Worm (Caenorhabditis elegans) whole organism, young adult: ENCODE results near the gene E02C12.12.

ENCODE experiments used
- C06A6.2 ChIP-seq: fragments of 200-800 bp; sonication (Bioruptor generic); conservative IDR thresholded peaks from 2 replicates; pipeline ENCODE4 v1.3.6; 2022; ENCODE audit warnings: missing genetic modification characterization, missing compliant biosample characterization
- F22D6.2 ChIP-seq: sonication (generic microtip); optimal IDR thresholded peaks from 2 replicates; lab custom pipeline; 2016; ENCODE audit warnings: mild to moderate bottlenecking, missing genetic modification characterization, missing compliant biosample characterization
- F37B4.10 ChIP-seq: fragments of 200-800 bp; sonication (Bioruptor generic); IDR thresholded peaks from 2 replicates; pipeline ENCODE4 v1.3.6; 2022; ENCODE audit warnings: missing genetic modification characterization, missing compliant biosample characterization
- F49E8.2 ChIP-seq: sonication (generic microtip); optimal IDR thresholded peaks from 3 replicates; lab custom pipeline; 2017; ENCODE audit warnings: missing genetic modification characterization, mild to moderate bottlenecking, missing compliant biosample characterization, antibody characterized with exemption, moderate library complexity; ENCODE audit not compliant: insufficient read depth
- F52B5.7 ChIP-seq: sonication (generic microtip); optimal IDR thresholded peaks from 2 replicates; lab custom pipeline; 2016; ENCODE audit warnings: mild to moderate bottlenecking, missing genetic modification characterization, missing compliant biosample characterization
- F57C9.4 ChIP-seq: sonication (generic microtip); optimal IDR thresholded peaks from 2 replicates; lab custom pipeline; 2017; ENCODE audit warnings: mild to moderate bottlenecking, missing genetic modification characterization, missing compliant biosample characterization
- K11D2.4 ChIP-seq: fragments of 200-800 bp; sonication (Bioruptor generic); IDR thresholded peaks from 2 replicates; pipeline ENCODE4 v1.3.6; 2022; ENCODE audit warnings: missing genetic modification reagents, missing genetic modification characterization, missing compliant biosample characterization
- K12H6.12 ChIP-seq: fragments of 200-800 bp; sonication (Bioruptor generic); optimal IDR thresholded peaks from 2 replicates; lab custom pipeline; 2018; ENCODE audit warnings: mild to moderate bottlenecking, missing genetic modification characterization, missing compliant biosample characterization
- T26A5.8 ChIP-seq: sonication (generic microtip); optimal IDR thresholded peaks from 2 replicates; lab custom pipeline; 2016; ENCODE audit warnings: missing genetic modification characterization, missing compliant biosample characterization
- Y53F4B.3 ChIP-seq: fragments of 200-800 bp; sonication (Bioruptor generic); IDR thresholded peaks from 2 replicates; pipeline ENCODE4 v1.3.6; 2022; ENCODE audit warnings: missing genetic modification reagents, missing genetic modification characterization, missing compliant biosample characterization
- Y56A3A.18 ChIP-seq: fragments of 200-800 bp; sonication (Bioruptor generic); IDR thresholded peaks from 2 replicates; pipeline ENCODE4 v1.3.6; 2022; ENCODE audit warnings: missing genetic modification reagents, missing genetic modification characterization, missing compliant biosample characterization
- ZK185.1 ChIP-seq: sonication (generic microtip); optimal IDR thresholded peaks from 2 replicates; lab custom pipeline; 2016; ENCODE audit warnings: mild to moderate bottlenecking, missing genetic modification characterization, missing compliant biosample characterization; ENCODE audit not compliant: poor library complexity, severe bottlenecking
- ama-1 ChIP-seq, 3 experiments: fragments of 150-350 bp in 1 of 3; sonication (generic microtip) in 2 of 3; optimal IDR thresholded peaks; 2 replicates each; lab custom pipeline; 2014 to 2018; ENCODE audit warnings: missing biosample characterization in 2 of 3, missing genetic modification characterization in 2 of 3, missing genetic modification reagents in 2 of 3
- athp-1 ChIP-seq: sonication (generic microtip); optimal IDR thresholded peaks from 2 replicates; lab custom pipeline; 2017; ENCODE audit warnings: mild to moderate bottlenecking, missing genetic modification characterization, missing compliant biosample characterization
- attf-6 ChIP-seq: fragments of 200-800 bp; sonication (Bioruptor generic); IDR thresholded peaks from 2 replicates; pipeline ENCODE4 v1.3.6; 2022; ENCODE audit warnings: missing genetic modification reagents, missing genetic modification characterization, missing compliant biosample characterization
- bed-1 ChIP-seq: fragments of 200-800 bp; sonication (Bioruptor generic); IDR thresholded peaks from 2 replicates; pipeline ENCODE4 v1.3.6; 2022; ENCODE audit warnings: missing genetic modification reagents, missing genetic modification characterization, missing compliant biosample characterization
- cebp-2 ChIP-seq: fragments of 200-800 bp; sonication (Bioruptor generic); IDR thresholded peaks from 2 replicates; pipeline ENCODE4 v1.3.6; 2022; ENCODE audit warnings: missing genetic modification characterization, missing compliant biosample characterization
- die-1 ChIP-seq: sonication (generic microtip); optimal IDR thresholded peaks from 2 replicates; lab custom pipeline; 2016; ENCODE audit warnings: missing genotype, mild to moderate bottlenecking, missing genetic modification characterization, missing compliant biosample characterization
- egrh-3 ChIP-seq: fragments of 200-800 bp; sonication (Bioruptor generic); IDR thresholded peaks from 2 replicates; pipeline ENCODE4 v1.3.6; 2022; ENCODE audit warnings: missing genetic modification reagents, missing genetic modification characterization, missing compliant biosample characterization
- him-1 ChIP-seq: sonication (generic microtip); optimal IDR thresholded peaks from 2 replicates; lab custom pipeline; 2016; ENCODE audit warnings: missing genotype, missing genetic modification reagents, missing genetic modification characterization, missing compliant biosample characterization
- hmg-1.2 ChIP-seq: fragments of 200-800 bp; sonication (Bioruptor generic); IDR thresholded peaks from 2 replicates; pipeline ENCODE4 v1.3.6; 2022; ENCODE audit warnings: missing genetic modification reagents, missing genetic modification characterization, missing compliant biosample characterization
- let-526 ChIP-seq: fragments of 200-800 bp; sonication (Bioruptor generic); IDR thresholded peaks from 2 replicates; pipeline ENCODE4 v1.3.6; 2022; ENCODE audit warnings: missing genetic modification reagents, missing genetic modification characterization, missing compliant biosample characterization
- let-607 ChIP-seq, 2 experiments: fragments of 200-800 bp in 1 of 2; sonication (Bioruptor generic) in 1 of 2; sonication (generic microtip) in 1 of 2; optimal IDR thresholded peaks; 2 replicates each; lab custom pipeline; 2016 to 2018; ENCODE audit warnings: mild to moderate bottlenecking in 2 of 2, missing compliant biosample characterization in 2 of 2, missing genetic modification characterization in 2 of 2, moderate library complexity in 2 of 2, missing genotype in 1 of 2
- lin-26 ChIP-seq: fragments of 200-800 bp; sonication (Bioruptor generic); IDR thresholded peaks from 2 replicates; pipeline ENCODE4 v1.3.6; 2022; ENCODE audit warnings: missing genetic modification reagents, missing genetic modification characterization, missing compliant biosample characterization
- lin-40 ChIP-seq: sonication (generic microtip); optimal IDR thresholded peaks from 2 replicates; lab custom pipeline; 2016; ENCODE audit warnings: missing genetic modification characterization, mild to moderate bottlenecking, missing compliant biosample characterization, missing genotype, missing genetic modification reagents
- lin-54 ChIP-seq: fragments of 200-800 bp; sonication (Bioruptor generic); optimal IDR thresholded peaks from 2 replicates; lab custom pipeline; 2018; ENCODE audit warnings: mild to moderate bottlenecking, missing genetic modification characterization, missing compliant biosample characterization
- lsl-1 ChIP-seq: fragments of 200-800 bp; sonication (Bioruptor generic); optimal IDR thresholded peaks from 2 replicates; lab custom pipeline; 2018; ENCODE audit warnings: mild to moderate bottlenecking, missing genetic modification characterization, moderate library complexity, missing compliant biosample characterization
- lsy-27 ChIP-seq: sonication (generic microtip); optimal IDR thresholded peaks from 2 replicates; lab custom pipeline; 2017; ENCODE audit warnings: missing genetic modification characterization, mild to moderate bottlenecking, missing compliant biosample characterization, antibody characterized with exemption, missing genotype, borderline replicate concordance; ENCODE audit not compliant: insufficient read depth
- madf-8 ChIP-seq: fragments of 200-800 bp; sonication (Bioruptor generic); conservative IDR thresholded peaks from 2 replicates; pipeline ENCODE4 v1.3.6; 2022; ENCODE audit warnings: missing genetic modification reagents, missing genetic modification characterization, missing compliant biosample characterization
- mxl-1 ChIP-seq: sonication (generic microtip); optimal IDR thresholded peaks from 2 replicates; lab custom pipeline; 2016; ENCODE audit warnings: missing genetic modification characterization, missing compliant biosample characterization
- nhr-27 ChIP-seq: fragments of 200-800 bp; sonication (Bioruptor generic); optimal IDR thresholded peaks from 2 replicates; lab custom pipeline; 2018; ENCODE audit warnings: mild to moderate bottlenecking, missing genetic modification characterization, moderate library complexity, missing compliant biosample characterization
- rec-8 ChIP-seq, 2 experiments: sonication (generic microtip); optimal IDR thresholded peaks; 2 replicates each; lab custom pipeline; 2016; ENCODE audit warnings: mild to moderate bottlenecking in 2 of 2, missing genetic modification characterization in 2 of 2, missing genetic modification reagents in 2 of 2, missing genotype in 2 of 2, missing biosample characterization in 1 of 2, missing compliant biosample characterization in 1 of 2, moderate library complexity in 1 of 2
- sdz-38 ChIP-seq: sonication (generic microtip); optimal IDR thresholded peaks from 2 replicates; lab custom pipeline; 2016; ENCODE audit warnings: missing genotype, missing genetic modification characterization, missing compliant biosample characterization
- snpc-1.3 ChIP-seq: sonication (generic microtip); optimal IDR thresholded peaks from 2 replicates; lab custom pipeline; 2017; ENCODE audit warnings: missing genetic modification characterization, mild to moderate bottlenecking, missing compliant biosample characterization, antibody characterized with exemption, moderate library complexity, missing genotype, missing genetic modification reagents; ENCODE audit not compliant: insufficient read depth
- somi-1 ChIP-seq: fragments of 200-800 bp; sonication (Bioruptor generic); optimal IDR thresholded peaks from 2 replicates; lab custom pipeline; 2018; ENCODE audit warnings: mild to moderate bottlenecking, missing genetic modification characterization, missing compliant biosample characterization
- xnd-1 ChIP-seq: sonication (generic microtip); optimal IDR thresholded peaks from 2 replicates; lab custom pipeline; 2016; ENCODE audit warnings: missing genotype, missing genetic modification reagents, missing genetic modification characterization, missing compliant biosample characterization
- zfh-2 ChIP-seq: fragments of 200-800 bp; sonication (Bioruptor generic); conservative IDR thresholded peaks from 2 replicates; pipeline ENCODE4 v1.3.6; 2022; ENCODE audit warnings: missing genetic modification reagents, missing genetic modification characterization, missing compliant biosample characterization
- ztf-6 ChIP-seq: fragments of 200-800 bp; sonication (Bioruptor generic); IDR thresholded peaks from 2 replicates; pipeline ENCODE4 v1.3.6; 2022; ENCODE audit warnings: missing genetic modification reagents, missing genetic modification characterization, missing compliant biosample characterization

E02C12.12 gene

DNA sequence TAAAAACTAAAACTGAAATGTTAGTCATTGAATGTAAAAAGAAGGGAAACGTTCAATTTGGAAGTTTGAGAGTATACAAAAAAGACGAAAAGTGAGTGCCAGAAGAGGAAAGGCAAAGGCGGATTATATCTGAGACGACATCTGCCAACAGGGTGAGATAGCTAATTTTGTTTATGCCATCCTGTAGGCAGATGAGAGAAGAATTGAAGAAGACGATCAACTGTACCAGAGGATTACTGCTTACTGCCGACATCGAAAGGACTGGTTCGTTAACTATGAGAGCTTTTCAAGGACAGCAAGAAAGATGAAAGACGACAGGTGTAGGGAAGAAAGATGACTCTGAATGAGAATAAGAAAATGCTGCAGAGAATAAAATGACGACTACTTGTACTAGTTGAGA is 41.4 kb upstream of the E02C12.12 start:
- TF ChIP-seq snpc-1.3 (no peak), madf-8 (no peak), F22D6.2 (no peak), let-526 (GFP tag; lab: Robert Waterston, UW) (no peak), xnd-1 (no peak), Y56A3A.18 (GFP tag; lab: Robert Waterston, UW) (no peak), lin-54 (no peak), Y53F4B.3 (no peak), mxl-1 (no peak), ztf-6 (GFP tag; lab: Robert Waterston, UW) (no peak), hmg-1.2 (GFP tag; lab: Robert Waterston, UW) (no peak), T26A5.8 (tag; lab: Kevin White, UChicago) (no peak), bed-1 (GFP tag; lab: Robert Waterston, UW) (no peak), somi-1 (GFP tag; lab: Kevin White, UChicago) (no peak), egrh-3 (GFP tag; lab: Robert Waterston, UW) (no peak)
- TF ChIP-seq, all 124 proteins: peak for 0

ce11 chrV:9422745-9423144 is 40.6 kb upstream of the E02C12.12 start:
- TF ChIP-seq hmg-1.2 (GFP tag; lab: Robert Waterston, UW) (peak; percentile 55; the same call in 1 of the 2 replicates), him-1 (no peak)

DNA sequence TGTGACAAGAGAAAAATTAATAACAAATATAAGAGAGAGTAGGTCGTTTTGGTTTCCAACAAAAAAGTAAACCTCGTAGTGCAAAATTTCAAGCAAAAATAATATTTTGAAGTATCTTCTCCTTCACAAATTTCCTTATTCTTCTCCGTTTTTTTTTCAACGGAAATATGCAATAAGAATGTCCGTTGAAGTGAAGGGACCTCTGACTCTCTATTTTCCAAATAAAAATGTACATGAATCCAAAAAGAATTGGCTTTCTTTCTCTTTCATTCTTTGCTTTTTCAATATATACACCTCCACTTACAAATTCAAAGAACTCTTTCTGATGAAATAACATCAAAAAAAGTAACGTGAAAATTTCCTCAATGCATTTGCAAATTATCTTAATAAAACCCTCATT is 34.5 kb upstream of the E02C12.12 start, which contains the start of gene F36D4.1:
TSS of gene F36D4.1 (plus strand) at position 301 of the 400 bp plus-strand sequence.
- TF ChIP-seq die-1 (tag; lab: Kevin White, UChicago) (no peak), F49E8.2 (tag; lab: Kevin White, UChicago) (no peak), attf-6 (GFP tag; lab: Robert Waterston, UW) (no peak), lsy-27 (tag; lab: Kevin White, UChicago) (no peak), K11D2.4 (GFP tag; lab: Robert Waterston, UW) (no peak), K12H6.12 (tag; lab: Kevin White, UChicago) (no peak), sdz-38 (tag; lab: Kevin White, UChicago) (no peak), let-607 (tag; optimal IDR thresholded peaks at IDR 0.05; lab: Kevin White, UChicago) (no peak), ZK185.1 (tag; lab: Kevin White, UChicago) (no peak), hmg-1.2 (GFP tag; lab: Robert Waterston, UW) (no peak), ama-1 (optimal IDR thresholded peaks at IDR 0.05; lab: Kevin White, UChicago) (no peak), ama-1 (GFP tag; optimal IDR thresholded peaks at IDR 0.05; lab: Kevin White, UChicago) (no peak), lin-40 (tag; lab: Kevin White, UChicago) (no peak), F37B4.10 (GFP tag; lab: Robert Waterston, UW) (no peak), F52B5.7 (tag; lab: Kevin White, UChicago) (no peak), ztf-6 (GFP tag; lab: Robert Waterston, UW) (no peak), lsl-1 (GFP tag; lab: Kevin White, UChicago) (no peak), lin-26 (GFP tag; lab: Robert Waterston, UW) (no peak)

DNA sequence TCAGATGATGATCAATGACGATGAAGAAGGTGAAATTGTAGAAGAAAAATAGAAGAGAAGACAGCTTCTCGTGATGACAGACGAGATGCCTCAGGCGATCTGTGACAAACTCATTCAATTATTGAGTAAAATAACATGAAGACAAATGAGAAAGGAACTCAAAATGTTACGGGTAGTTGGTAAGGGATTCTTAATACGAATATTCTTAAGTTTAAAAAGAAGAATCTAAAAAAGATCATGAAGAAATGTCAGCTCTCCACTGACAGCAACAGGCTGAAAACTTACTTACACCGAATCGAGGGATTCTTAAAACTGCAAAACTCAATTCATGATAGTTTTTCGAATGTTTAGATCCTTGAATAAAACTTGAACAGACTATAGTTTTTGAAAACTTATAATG is 32.4 kb upstream of the E02C12.12 start, which contains the start of gene F36D4.4:
TSS of gene F36D4.4 (minus strand) at position 101 of the 400 bp plus-strand sequence.
- TF ChIP-seq lsl-1 (GFP tag; lab: Kevin White, UChicago) (no peak), die-1 (tag; lab: Kevin White, UChicago) (no peak), zfh-2 (GFP tag; lab: Robert Waterston, UW) (no peak), F49E8.2 (tag; lab: Kevin White, UChicago) (no peak), athp-1 (tag; lab: Kevin White, UChicago) (no peak), rec-8 (tag; optimal IDR thresholded peaks at IDR 0.05; lab: Kevin White, UChicago) (no peak), nhr-27 (no peak), madf-8 (no peak), F57C9.4 (no peak), cebp-2 (GFP tag; lab: Robert Waterston, UW) (no peak), C06A6.2 (GFP tag; lab: Robert Waterston, UW) (no peak), lin-40 (tag; lab: Kevin White, UChicago) (no peak)
